Worm (Caenorhabditis elegans) whole organism, early embryonic: ENCODE results near the gene nex-3.

Experiments
- B0310.2 ChIP-seq: sonication (generic microtip); optimal IDR thresholded peaks from 2 replicates; lab custom pipeline; 2016; ENCODE audit warnings: mild to moderate bottlenecking, missing genetic modification characterization, missing compliant biosample characterization
- F13C5.2 ChIP-seq: sonication (generic microtip); optimal IDR thresholded peaks from 2 replicates; lab custom pipeline; 2017; ENCODE audit warnings: mild to moderate bottlenecking, missing genetic modification characterization, inconsistent platforms, missing compliant biosample characterization
- aly-1 ChIP-seq: sonication (generic microtip); optimal IDR thresholded peaks from 2 replicates; lab custom pipeline; 2016; ENCODE audit warnings: missing genetic modification characterization, missing compliant biosample characterization
- ama-1 ChIP-seq: fragments of 150-350 bp; optimal IDR thresholded peaks from 2 replicates; lab custom pipeline; 2014
- ceh-13 ChIP-seq: fragments of 200-800 bp; sonication (Bioruptor generic); optimal IDR thresholded peaks from 2 replicates; lab custom pipeline; 2018; ENCODE audit warnings: mild to moderate bottlenecking, missing genetic modification characterization, missing compliant biosample characterization
- ceh-36 ChIP-seq: sonication (generic microtip); optimal IDR thresholded peaks from 2 replicates; lab custom pipeline; 2016; ENCODE audit warnings: missing genetic modification characterization, inconsistent platforms, missing compliant biosample characterization
- ets-7 ChIP-seq: sonication (generic microtip); optimal IDR thresholded peaks from 2 replicates; lab custom pipeline; 2016; ENCODE audit warnings: missing genotype, missing genetic modification characterization, missing compliant biosample characterization
- flt-1 ChIP-seq: fragments of 200-800 bp; sonication (Bioruptor generic); IDR thresholded peaks from 2 replicates; pipeline ENCODE4 v1.3.6; 2022; ENCODE audit warnings: missing genetic modification characterization, missing compliant biosample characterization
- hmbx-1 ChIP-seq: sonication (generic microtip); optimal IDR thresholded peaks from 2 replicates; lab custom pipeline; 2016; ENCODE audit warnings: mild to moderate bottlenecking, missing genetic modification characterization, missing compliant biosample characterization
- hmg-4 ChIP-seq: fragments of 200-800 bp; sonication (Bioruptor generic); optimal IDR thresholded peaks from 2 replicates; lab custom pipeline; 2018; ENCODE audit warnings: mild to moderate bottlenecking, missing genetic modification characterization, missing compliant biosample characterization
- hnd-1 ChIP-seq: sonication (generic microtip); optimal IDR thresholded peaks from 2 replicates; lab custom pipeline; 2016; ENCODE audit warnings: missing genetic modification characterization, missing compliant biosample characterization
- pes-1 ChIP-seq: fragments of 200-800 bp; sonication (Bioruptor generic); IDR thresholded peaks from 2 replicates; pipeline ENCODE4 v1.3.6; 2022; ENCODE audit warnings: missing genetic modification reagents, missing genetic modification characterization, missing compliant biosample characterization
- scrt-1 ChIP-seq: fragments of 200-800 bp; sonication (Bioruptor generic); IDR thresholded peaks from 2 replicates; pipeline ENCODE4 v1.3.6; 2022; ENCODE audit warnings: missing genetic modification characterization, missing compliant biosample characterization
- sea-1 ChIP-seq: fragments of 200-800 bp; sonication (Bioruptor generic); conservative IDR thresholded peaks from 2 replicates; pipeline ENCODE4 v1.3.6; 2022; ENCODE audit warnings: missing genetic modification characterization, missing compliant biosample characterization
- tbx-11 ChIP-seq: fragments of 200-800 bp; sonication (Bioruptor generic); IDR thresholded peaks from 2 replicates; pipeline ENCODE4 v1.3.6; 2022; ENCODE audit warnings: missing genetic modification characterization, missing compliant biosample characterization
- tbx-37 ChIP-seq: fragments of 200-800 bp; sonication (Bioruptor generic); conservative IDR thresholded peaks from 2 replicates; pipeline ENCODE4 v1.3.6; 2022; ENCODE audit warnings: missing genetic modification reagents, missing genetic modification characterization, missing compliant biosample characterization
- tra-4 ChIP-seq: sonication (generic microtip); optimal IDR thresholded peaks from 2 replicates; lab custom pipeline; 2017; ENCODE audit warnings: missing genetic modification characterization, missing compliant biosample characterization

nex-3 gene

ce11 chrIII:4405986-4406385 lies 35.9 kb upstream of the nex-3 start, which contains the start of gene rnp-4:
TSS of gene rnp-4 (plus strand) at chrIII:4406286.
- no peak for TF ChIP-seq B0310.2
- no peak for TF ChIP-seq hmbx-1 (tag; lab: Kevin White, UChicago)
- TF ChIP-seq tra-4 (tag; lab: Kevin White, UChicago) = no peak
- TF ChIP-seq aly-1 (tag; lab: Kevin White, UChicago) = no peak
- no peak for TF ChIP-seq ceh-13 (GFP tag; lab: Kevin White, UChicago)
- no peak for TF ChIP-seq tbx-37 (GFP tag; lab: Robert Waterston, UW)
- TF ChIP-seq hnd-1 (tag; lab: Kevin White, UChicago) = no peak
- no peak for TF ChIP-seq pes-1
- TF ChIP-seq ceh-36 (tag; lab: Kevin White, UChicago) = no peak
- TF ChIP-seq F13C5.2 (tag; lab: Kevin White, UChicago) = no peak
- TF ChIP-seq ets-7 (tag; lab: Kevin White, UChicago) = no peak
- TF ChIP-seq flt-1 (GFP tag; lab: Robert Waterston, UW) = no peak
- TF ChIP-seq sea-1 = no peak
- no peak for TF ChIP-seq tbx-11 (GFP tag; lab: Robert Waterston, UW)
- TF ChIP-seq ama-1 = no peak
- TF ChIP-seq hmg-4 (GFP tag; lab: Kevin White, UChicago) = no peak
- TF ChIP-seq scrt-1 (GFP tag; lab: Robert Waterston, UW) = no peak

- no peak for TF ChIP-seq hmbx-1 (tag; lab: Kevin White, UChicago)
- no peak for TF ChIP-seq ceh-36 (tag; lab: Kevin White, UChicago)
- no peak for TF ChIP-seq ceh-13 (GFP tag; lab: Kevin White, UChicago)
- no peak for TF ChIP-seq ama-1
- TF ChIP-seq F13C5.2 (tag; lab: Kevin White, UChicago) = no peak
- TF ChIP-seq sea-1 = no peak
- no peak for TF ChIP-seq B0310.2
- TF ChIP-seq hmg-4 (GFP tag; lab: Kevin White, UChicago) = no peak
- TF ChIP-seq flt-1 (GFP tag; lab: Robert Waterston, UW) = no peak
Measured at ce11 chrIII:4407144-4407543, 34.7 kb upstream of the nex-3 start, which contains the start of gene prdx-3. TSS of gene prdx-3 (plus strand) at chrIII:4407444.

ce11 chrIII:4408251-4408650 lies 33.6 kb upstream of the nex-3 start, which contains the start of gene gpch-1:
TSS of gene gpch-1 (plus strand) at chrIII:4408551.
- TF ChIP-seq ceh-13 (GFP tag; lab: Kevin White, UChicago) = no peak
- no peak for TF ChIP-seq hmbx-1 (tag; lab: Kevin White, UChicago)
- no peak for TF ChIP-seq ets-7 (tag; lab: Kevin White, UChicago)
- TF ChIP-seq scrt-1 (GFP tag; lab: Robert Waterston, UW) = no peak
- TF ChIP-seq F13C5.2 (tag; lab: Kevin White, UChicago) = no peak

ce11 chrIII:4412108-4413009 lies 29.5 kb upstream of the nex-3 start:
- no peak for TF ChIP-seq ama-1

- TF ChIP-seq hmg-4 (GFP tag; lab: Kevin White, UChicago) = no peak
- TF ChIP-seq F13C5.2 (tag; lab: Kevin White, UChicago) = no peak
- TF ChIP-seq hnd-1 (tag; lab: Kevin White, UChicago) = no peak
- no peak for TF ChIP-seq tra-4 (tag; lab: Kevin White, UChicago)
- TF ChIP-seq ceh-36 (tag; lab: Kevin White, UChicago) = no peak
- TF ChIP-seq tbx-11 (GFP tag; lab: Robert Waterston, UW) = no peak
- TF ChIP-seq aly-1 (tag; lab: Kevin White, UChicago) = no peak
- TF ChIP-seq ceh-13 (GFP tag; lab: Kevin White, UChicago) = no peak
- TF ChIP-seq B0310.2 = no peak
- TF ChIP-seq sea-1 = no peak
- no peak for TF ChIP-seq tbx-37 (GFP tag; lab: Robert Waterston, UW)
- TF ChIP-seq ets-7 (tag; lab: Kevin White, UChicago) = no peak
- TF ChIP-seq scrt-1 (GFP tag; lab: Robert Waterston, UW) = no peak
- no peak for TF ChIP-seq pes-1
- TF ChIP-seq flt-1 (GFP tag; lab: Robert Waterston, UW) = no peak
- no peak for TF ChIP-seq ama-1
- no peak for TF ChIP-seq hmbx-1 (tag; lab: Kevin White, UChicago)
Measured at ce11 chrIII:4413099-4413498, 28.8 kb upstream of the nex-3 start, which contains the start of gene mpc-1. TSS of gene mpc-1 (plus strand) at chrIII:4413457.

ce11 chrIII:4414041-4414440 lies 27.8 kb upstream of the nex-3 start:
- TF ChIP-seq aly-1 (tag; lab: Kevin White, UChicago) (peak; percentile 60), ets-7 (tag; lab: Kevin White, UChicago) (peak; percentile 9), ceh-36 (tag; lab: Kevin White, UChicago) (peak; percentile 69), tbx-11 (GFP tag; lab: Robert Waterston, UW) (peak; percentile 70; the same call in 1 of the 2 replicates), hmg-4 (GFP tag; lab: Kevin White, UChicago) (peak; percentile 49), flt-1 (GFP tag; lab: Robert Waterston, UW) (peak; percentile 71), tbx-37 (GFP tag; lab: Robert Waterston, UW) (0 out of 2 replicates have a peak, but pooled peaks have one; percentile 42), pes-1 (peak; percentile 83), scrt-1 (GFP tag; lab: Robert Waterston, UW) (peak; percentile 77), hnd-1 (tag; lab: Kevin White, UChicago) (peak; percentile 21), sea-1 (peak; percentile 77)

- TF ChIP-seq F13C5.2 (tag; lab: Kevin White, UChicago) = no peak
- no peak for TF ChIP-seq hmg-4 (GFP tag; lab: Kevin White, UChicago)
- no peak for TF ChIP-seq tbx-37 (GFP tag; lab: Robert Waterston, UW)
- TF ChIP-seq ceh-13 (GFP tag; lab: Kevin White, UChicago) = no peak
- TF ChIP-seq B0310.2 = no peak
- TF ChIP-seq hnd-1 (tag; lab: Kevin White, UChicago) = no peak
- no peak for TF ChIP-seq hmbx-1 (tag; lab: Kevin White, UChicago)
Measured at ce11 chrIII:4415135-4415534, 26.7 kb upstream of the nex-3 start, which contains the start of gene R07E5.11. TSS of gene R07E5.11 (minus strand) at chrIII:4415235.
